Worm (Caenorhabditis elegans) whole organism, midembryonic: ENCODE data around the gene abt-1.

Experiments used
- T22C8.4 ChIP-seq: fragments of 200-800 bp; sonication (Bioruptor generic); IDR thresholded peaks from 2 replicates; pipeline ENCODE4 v1.3.6; 2022; ENCODE audit warnings: missing genetic modification characterization, missing compliant biosample characterization
- cog-1 ChIP-seq: sonication (generic microtip); optimal IDR thresholded peaks from 2 replicates; lab custom pipeline; 2016; ENCODE audit warnings: missing genetic modification characterization, missing compliant biosample characterization
- flt-1 ChIP-seq: fragments of 200-800 bp; sonication (Bioruptor generic); IDR thresholded peaks from 2 replicates; pipeline ENCODE4 v1.3.6; 2022; ENCODE audit warnings: missing genetic modification characterization, missing compliant biosample characterization
- klf-2 ChIP-seq: fragments of 200-800 bp; sonication (Bioruptor generic); conservative IDR thresholded peaks from 2 replicates; pipeline ENCODE4 v1.3.6; 2022; ENCODE audit warnings: missing genetic modification reagents, missing genetic modification characterization, missing compliant biosample characterization
- med-1 ChIP-seq: sonication (generic microtip); optimal IDR thresholded peaks from 2 replicates; lab custom pipeline; 2017; ENCODE audit warnings: missing genetic modification characterization, mild to moderate bottlenecking, missing compliant biosample characterization, antibody characterized with exemption, missing genetic modification reagents; ENCODE audit not compliant: insufficient read depth
- ref-1 ChIP-seq: fragments of 200-800 bp; sonication (Bioruptor generic); conservative IDR thresholded peaks from 2 replicates; pipeline ENCODE4 v1.3.6; 2022; ENCODE audit warnings: missing genetic modification reagents, missing genetic modification characterization, missing compliant biosample characterization
- tab-1 ChIP-seq: fragments of 200-800 bp; sonication (Bioruptor generic); IDR thresholded peaks from 2 replicates; pipeline ENCODE4 v1.3.6; 2022; ENCODE audit warnings: missing genetic modification characterization, missing compliant biosample characterization
- ztf-23 ChIP-seq: fragments of 200-800 bp; sonication (Bioruptor generic); IDR thresholded peaks from 2 replicates; pipeline ENCODE4 v1.3.6; 2022; ENCODE audit warnings: missing genetic modification reagents, missing genetic modification characterization, missing compliant biosample characterization
- ztf-29 ChIP-seq: fragments of 200-800 bp; sonication (Bioruptor generic); IDR thresholded peaks from 2 replicates; pipeline ENCODE4 v1.3.6; 2022; ENCODE audit warnings: missing genetic modification reagents, missing genetic modification characterization, missing compliant biosample characterization

abt-1 gene

DNA sequence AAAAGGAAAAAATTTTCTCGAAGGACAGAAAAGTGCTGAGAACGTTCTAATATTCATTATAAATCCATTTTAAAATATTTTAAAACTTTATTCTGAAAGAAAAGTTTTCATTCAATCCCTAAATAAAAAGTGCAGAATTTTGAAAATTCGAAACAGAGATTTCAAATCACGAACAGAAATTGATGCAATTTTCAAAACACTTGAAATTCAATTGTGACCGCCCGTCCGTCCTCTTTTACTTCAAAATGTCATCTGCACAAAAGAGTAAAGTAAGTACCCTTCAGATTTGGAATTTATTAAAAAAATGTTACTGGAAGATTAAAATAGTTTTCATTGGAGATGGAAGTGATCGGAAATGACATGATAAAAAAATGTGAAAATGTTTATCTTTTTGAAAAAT lies 26.2 kb downstream of the abt-1 start:
- TF ChIP-seq med-1 (GFP tag; lab: Kevin White, UChicago) = no peak

DNA sequence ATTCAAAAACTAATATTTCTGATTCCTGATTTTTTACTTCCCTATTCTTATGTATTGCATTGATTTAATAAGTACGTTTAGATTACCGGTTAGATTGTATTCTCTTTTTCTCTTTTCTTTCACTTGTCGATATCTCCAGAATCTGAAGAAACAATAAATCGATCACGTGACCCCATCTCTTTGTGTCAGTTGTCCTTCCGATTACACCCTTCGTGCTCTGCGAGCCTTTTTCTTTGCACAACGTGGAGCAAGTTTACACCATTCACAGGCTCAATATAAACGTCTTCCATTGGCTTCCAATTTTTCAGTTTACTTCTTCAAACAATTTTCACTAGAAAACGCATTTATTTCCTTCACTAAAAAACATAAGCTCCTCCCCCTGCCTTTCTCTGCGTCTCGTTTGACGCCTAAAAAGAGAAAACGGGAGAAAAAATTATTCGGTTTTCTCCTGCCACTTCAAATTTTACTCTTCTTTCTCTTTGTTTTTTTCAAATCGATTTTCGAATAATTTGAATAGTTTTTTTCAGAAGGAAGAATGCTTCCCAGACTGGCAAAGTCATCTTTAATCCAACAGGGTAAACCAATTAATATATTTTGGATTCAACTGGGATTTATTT lies 34.5 kb downstream of the abt-1 start, which contains the start of gene gta-1:
Gene gta-1, plus strand, starts transcription at position 528 of the 617 bp plus-strand sequence.
- TF ChIP-seq cog-1 (tag; lab: Kevin White, UChicago) (no peak), klf-2 (GFP tag; lab: Robert Waterston, UW) (no peak), ztf-23 (GFP tag; lab: Robert Waterston, UW) (no peak), tab-1 (no peak), T22C8.4 (GFP tag; lab: Robert Waterston, UW) (no peak), ztf-29 (no peak), med-1 (GFP tag; lab: Kevin White, UChicago) (no peak), ref-1 (GFP tag; lab: Robert Waterston, UW) (no peak), flt-1 (GFP tag; lab: Robert Waterston, UW) (no peak)

- TF ChIP-seq ztf-29 (no peak), klf-2 (GFP tag; lab: Robert Waterston, UW) (no peak), ref-1 (GFP tag; lab: Robert Waterston, UW) (no peak), flt-1 (GFP tag; lab: Robert Waterston, UW) (no peak), T22C8.4 (GFP tag; lab: Robert Waterston, UW) (no peak), cog-1 (tag; lab: Kevin White, UChicago) (no peak), tab-1 (no peak), ztf-23 (GFP tag; lab: Robert Waterston, UW) (no peak), med-1 (GFP tag; lab: Kevin White, UChicago) (no peak)
Measured at ce11 chrIV:10177779-10178178, 36.9 kb downstream of the abt-1 start, which contains the start of gene mspn-1. Gene mspn-1, plus strand, starts transcription at chrIV:10177968.

DNA sequence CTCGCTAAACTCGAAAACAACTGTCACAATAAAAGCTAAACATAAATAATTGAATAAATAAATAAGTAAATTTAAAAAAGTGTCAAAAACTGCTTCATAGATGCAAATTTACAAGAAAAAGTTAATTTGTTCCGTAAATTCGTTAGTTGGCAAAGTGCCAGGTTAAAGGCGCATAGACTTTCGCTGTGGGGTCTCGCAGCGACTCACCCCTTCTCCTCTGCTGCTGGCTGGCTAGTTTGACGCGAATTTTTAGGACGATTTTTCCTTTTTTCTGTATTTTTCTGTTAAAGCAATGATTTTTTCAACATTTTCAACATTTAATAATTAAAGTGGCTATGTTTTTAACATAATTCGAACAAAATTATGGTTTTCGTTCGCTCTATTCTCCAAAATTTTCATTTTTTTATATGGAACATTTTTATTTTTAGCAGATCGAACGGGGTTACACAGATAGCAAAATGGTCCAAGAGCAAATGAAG lies 38.4 kb downstream of the abt-1 start, which contains the start of gene rack-1:
Gene rack-1, plus strand, starts transcription at position 429 of the 479 bp plus-strand sequence.
- TF ChIP-seq klf-2 (GFP tag; lab: Robert Waterston, UW) (no peak), ztf-29 (no peak), cog-1 (tag; lab: Kevin White, UChicago) (no peak), flt-1 (GFP tag; lab: Robert Waterston, UW) (no peak), ztf-23 (GFP tag; lab: Robert Waterston, UW) (no peak), tab-1 (no peak), med-1 (GFP tag; lab: Kevin White, UChicago) (no peak), T22C8.4 (GFP tag; lab: Robert Waterston, UW) (no peak), ref-1 (GFP tag; lab: Robert Waterston, UW) (no peak)

DNA sequence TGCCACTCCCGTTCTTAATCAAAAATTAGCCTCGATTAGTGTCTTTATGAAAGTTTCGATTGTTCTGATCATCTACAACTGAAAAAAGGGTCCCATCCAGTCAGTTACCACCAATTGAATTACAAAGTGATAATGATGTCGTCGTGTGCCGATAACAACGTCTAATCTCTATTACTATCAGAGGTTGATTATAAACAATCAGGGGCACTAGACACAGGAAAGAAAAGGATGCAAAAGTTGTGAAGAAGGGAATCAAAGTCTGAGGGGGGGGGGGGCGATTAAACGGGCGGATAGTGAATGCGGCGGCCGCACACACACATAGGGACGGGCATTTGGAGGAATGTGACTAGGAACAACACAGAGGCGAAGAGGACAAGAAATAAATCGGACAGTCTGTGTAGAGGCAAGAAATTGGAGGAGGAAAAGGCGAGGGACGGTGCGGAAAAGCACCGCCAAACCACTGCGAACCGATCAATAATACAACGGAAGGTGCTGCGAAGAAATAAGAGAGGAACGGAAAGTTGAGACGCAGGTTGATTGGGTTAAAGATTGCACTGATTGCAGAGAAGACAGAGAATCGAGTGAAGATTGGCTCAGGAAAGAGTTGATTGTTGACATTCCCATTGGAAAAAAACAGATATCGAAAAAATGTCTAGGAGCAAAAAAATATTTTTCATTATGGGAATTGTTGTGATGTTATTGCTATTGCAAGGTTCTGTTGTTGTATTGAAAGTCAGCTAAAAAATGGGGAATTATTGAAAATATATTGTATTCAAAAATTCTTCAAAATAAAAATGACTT lies 39.6 kb downstream of the abt-1 start:
- TF ChIP-seq med-1 (GFP tag; lab: Kevin White, UChicago) = no peak
- TF ChIP-seq T22C8.4 (GFP tag; lab: Robert Waterston, UW) = peak; percentile 73
- TF ChIP-seq tab-1 = 0 out of 2 replicates have a peak, but pooled peaks have one; percentile 45
- no peak for TF ChIP-seq klf-2 (GFP tag; lab: Robert Waterston, UW)
- TF ChIP-seq cog-1 (tag; lab: Kevin White, UChicago) = peak; percentile 2
- no peak for TF ChIP-seq ref-1 (GFP tag; lab: Robert Waterston, UW)
- peak; percentile 55; the same call in 1 of the 2 replicates for TF ChIP-seq ztf-23 (GFP tag; lab: Robert Waterston, UW)
- no peak for TF ChIP-seq ztf-29

DNA sequence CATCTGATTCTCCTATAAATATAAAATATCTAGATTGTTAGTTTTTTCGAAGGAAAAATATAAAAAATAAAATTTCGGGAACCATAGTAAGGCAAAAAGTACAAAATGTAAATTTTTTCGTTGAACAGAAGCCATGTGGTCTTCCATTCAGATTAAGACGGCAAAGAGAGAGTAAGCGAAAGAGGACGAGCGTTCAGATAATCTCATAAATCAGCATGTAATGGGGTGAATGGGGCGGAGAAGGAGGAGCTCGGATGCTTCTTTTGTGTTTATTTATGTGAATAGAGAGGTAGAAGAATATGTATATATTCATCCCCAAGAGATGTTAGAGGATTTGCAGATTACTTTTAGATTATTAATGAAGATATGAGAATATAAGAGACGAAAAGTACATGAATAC lies 40.4 kb downstream of the abt-1 start, which contains the start of gene pxf-1:
Gene pxf-1, minus strand, starts transcription at position 14 of the 400 bp plus-strand sequence.
- TF ChIP-seq tab-1 (no peak), cog-1 (tag; lab: Kevin White, UChicago) (no peak)

DNA sequence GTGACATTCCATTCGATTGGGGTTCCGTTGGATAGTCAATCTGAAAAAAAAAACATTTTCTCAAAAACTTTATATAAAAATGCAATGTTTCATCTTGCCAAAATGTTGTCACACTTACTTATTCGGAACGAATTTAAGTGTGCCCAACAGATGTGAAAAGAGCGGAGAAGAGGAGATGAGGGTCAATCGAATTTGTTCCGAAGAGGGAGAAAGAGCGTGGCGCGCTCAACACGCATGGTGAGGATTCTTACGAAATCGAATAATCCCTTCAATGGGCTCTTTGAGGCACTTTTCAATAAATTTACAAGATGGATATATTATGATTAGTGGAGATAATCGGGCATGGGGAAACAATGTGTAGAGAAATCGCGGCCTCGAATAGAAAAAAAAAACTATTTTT lies 43.9 kb downstream of the abt-1 start:
- TF ChIP-seq ztf-29 (no peak), med-1 (GFP tag; lab: Kevin White, UChicago) (no peak), klf-2 (GFP tag; lab: Robert Waterston, UW) (no peak), cog-1 (tag; lab: Kevin White, UChicago) (no peak), T22C8.4 (GFP tag; lab: Robert Waterston, UW) (no peak), flt-1 (GFP tag; lab: Robert Waterston, UW) (no peak), ref-1 (GFP tag; lab: Robert Waterston, UW) (no peak), ztf-23 (GFP tag; lab: Robert Waterston, UW) (no peak), tab-1 (no peak)

ce11 chrIV:10164086-10164485 lies 50.6 kb downstream of the abt-1 start:
- TF ChIP-seq flt-1 (GFP tag; lab: Robert Waterston, UW) = 0 out of 2 replicates have a peak, but pooled peaks have one; percentile 12
- no peak for TF ChIP-seq klf-2 (GFP tag; lab: Robert Waterston, UW)

- TF ChIP-seq ztf-23 (GFP tag; lab: Robert Waterston, UW) (no peak), ztf-29 (no peak), tab-1 (no peak), T22C8.4 (GFP tag; lab: Robert Waterston, UW) (no peak), klf-2 (GFP tag; lab: Robert Waterston, UW) (no peak), cog-1 (tag; lab: Kevin White, UChicago) (no peak), med-1 (GFP tag; lab: Kevin White, UChicago) (no peak), flt-1 (GFP tag; lab: Robert Waterston, UW) (no peak), ref-1 (GFP tag; lab: Robert Waterston, UW) (no peak)
Measured at ce11 chrIV:10161706-10162105, 53.0 kb downstream of the abt-1 start, which contains the start of gene pps-1. Gene pps-1, plus strand, starts transcription at chrIV:10162006.
